Worm (Caenorhabditis elegans) whole organism, L4 larva: ENCODE data around the gene Y57A10C.1.

Source experiments
- lin-1 ChIP-seq: fragments of 200-800 bp; sonication (Bioruptor generic); IDR thresholded peaks from 2 replicates; pipeline ENCODE4 v1.3.6; 2022; ENCODE audit warnings: missing genetic modification reagents, missing genetic modification characterization, missing compliant biosample characterization
- madf-5 ChIP-seq, 2 experiments: fragments of 200-800 bp; sonication (Bioruptor generic); IDR thresholded peaks; 2 replicates each; pipeline ENCODE4 v1.3.6; 2022; ENCODE audit warnings: missing compliant biosample characterization in 2 of 2, missing genetic modification characterization in 2 of 2
- ztf-11 ChIP-seq: fragments of 150-350 bp; optimal IDR thresholded peaks from 2 replicates; lab custom pipeline; 2014; ENCODE audit warnings: missing biosample characterization, missing genetic modification characterization

- TF ChIP-seq lin-1 (GFP tag; lab: Robert Waterston, UW) (no peak), ztf-11 (tag; lab: Kevin White, UChicago) (no peak), madf-5 (GFP tag; IDR thresholded peaks at IDR 0.05; lab: Robert Waterston, UW) (no peak)
Measured at ce11 chrII:12432356-12432755, 20.0 kb upstream of the Y57A10C.1 start, which contains the start of gene dct-12.
